Worm (Caenorhabditis elegans) whole organism, L1 larva: ENCODE data around the gene clec-63.
A peak's percentile ranks its signal among the peaks of the same experiment; 100 is the strongest.

Source experiments
- C16A3.4 ChIP-seq: fragments of 150-350 bp; optimal IDR thresholded peaks from 2 replicates; lab custom pipeline; 2014; ENCODE audit warnings: missing biosample characterization, missing genetic modification characterization
- aha-1 ChIP-seq: fragments of 150-350 bp; optimal IDR thresholded peaks from 2 replicates; lab custom pipeline; 2014; ENCODE audit warnings: missing biosample characterization, missing genetic modification characterization
- alr-1 ChIP-seq: fragments of 200-800 bp; sonication (Bioruptor generic); optimal IDR thresholded peaks from 2 replicates; lab custom pipeline; 2018; ENCODE audit warnings: borderline replicate concordance, mild to moderate bottlenecking, missing genetic modification characterization, missing compliant biosample characterization
- aly-2 ChIP-seq: fragments of 150-350 bp; optimal IDR thresholded peaks from 2 replicates; lab custom pipeline; 2014; ENCODE audit warnings: missing biosample characterization, missing genetic modification characterization
- ceh-8 ChIP-seq: fragments of 200-800 bp; sonication (Bioruptor generic); optimal IDR thresholded peaks from 2 replicates; lab custom pipeline; 2018; ENCODE audit warnings: mild to moderate bottlenecking, missing genetic modification characterization, moderate library complexity, missing compliant biosample characterization
- ceh-82 ChIP-seq, 3 experiments: fragments of 150-350 bp in 1 of 3; sonication (generic microtip) in 2 of 3; optimal IDR thresholded peaks; 2 replicates each; lab custom pipeline; 2014 to 2017; ENCODE audit warnings: missing biosample characterization in 3 of 3, missing genetic modification characterization in 3 of 3
- ceh-90 ChIP-seq: sonication (generic microtip); optimal IDR thresholded peaks from 2 replicates; lab custom pipeline; 2016; ENCODE audit warnings: missing genetic modification characterization, missing compliant biosample characterization
- dpl-1 ChIP-seq, 3 experiments: fragments of 150-350 bp in 2 of 3; sonication (generic microtip) in 1 of 3; optimal IDR thresholded peaks; 2 replicates each; lab custom pipeline; 2014 to 2017; ENCODE audit warnings: missing biosample characterization in 3 of 3, missing genetic modification characterization in 3 of 3, missing genetic modification reagents in 3 of 3
- dsc-1 ChIP-seq: sonication (generic microtip); optimal IDR thresholded peaks from 2 replicates; lab custom pipeline; 2016; ENCODE audit warnings: mild to moderate bottlenecking, missing genetic modification characterization, missing compliant biosample characterization
- efl-1 ChIP-seq, 4 experiments: fragments of 150-350 bp; optimal IDR thresholded peaks in 3 of 4; peaks in 1 of 4; 1 replicate in 1 of 4; 2 replicates in 3 of 4; lab custom pipeline; 2014; ENCODE audit warnings: missing biosample characterization in 2 of 4, missing genetic modification characterization in 2 of 4, missing genetic modification reagents in 2 of 4
- efl-3 ChIP-seq: fragments of 200-800 bp; sonication (Bioruptor generic); optimal IDR thresholded peaks from 2 replicates; lab custom pipeline; 2018; ENCODE audit warnings: mild to moderate bottlenecking, missing genetic modification characterization, missing compliant biosample characterization
- egl-13 ChIP-seq: sonication (generic microtip); optimal IDR thresholded peaks from 2 replicates; lab custom pipeline; 2016; ENCODE audit warnings: missing genotype, missing genetic modification reagents, missing genetic modification characterization, missing compliant biosample characterization
- egl-27 ChIP-seq, 2 experiments: fragments of 150-350 bp in 1 of 2; sonication (generic microtip); optimal IDR thresholded peaks; 3 replicates each; lab custom pipeline; 2017 to 2018; ENCODE audit warnings: missing biosample characterization in 2 of 2, missing genetic modification characterization in 2 of 2, missing genetic modification reagents in 2 of 2
- elt-3 ChIP-seq, 6 experiments: fragments of 150-350 bp in 1 of 6; sonication (generic microtip); optimal IDR thresholded peaks; 2 replicates each; lab custom pipeline; 2017 to 2018; ENCODE audit warnings: missing biosample characterization in 6 of 6, missing genetic modification characterization in 6 of 6, inconsistent platforms in 1 of 6
- isw-1 ChIP-seq: fragments of 200-800 bp; sonication (Bioruptor generic); IDR thresholded peaks from 2 replicates; pipeline ENCODE4 v1.3.6; 2022; ENCODE audit warnings: missing genetic modification characterization, missing compliant biosample characterization
- lin-13 ChIP-seq: fragments of 150-350 bp; optimal IDR thresholded peaks from 2 replicates; lab custom pipeline; 2014; ENCODE audit warnings: missing biosample characterization, missing genetic modification reagents, missing genetic modification characterization
- lin-35 ChIP-seq, 2 experiments: fragments of 150-350 bp; optimal IDR thresholded peaks; 2 replicates each; lab custom pipeline; 2014; ENCODE audit warnings: missing biosample characterization in 2 of 2, missing genetic modification characterization in 2 of 2, missing genetic modification reagents in 2 of 2
- lsy-2 ChIP-seq, 2 experiments: fragments of 150-350 bp; optimal IDR thresholded peaks; 2 replicates each; lab custom pipeline; 2014; ENCODE audit warnings: missing biosample characterization in 2 of 2, missing genetic modification characterization in 2 of 2
- mep-1 ChIP-seq: fragments of 150-350 bp; optimal IDR thresholded peaks from 2 replicates; lab custom pipeline; 2014; ENCODE audit warnings: missing biosample characterization, missing genetic modification characterization
- nhr-11 ChIP-seq: fragments of 150-350 bp; optimal IDR thresholded peaks from 2 replicates; lab custom pipeline; 2014; ENCODE audit warnings: missing biosample characterization, missing genetic modification characterization
- nhr-19 ChIP-seq: fragments of 200-800 bp; sonication (Bioruptor generic); conservative IDR thresholded peaks from 2 replicates; pipeline ENCODE4 v1.3.6; 2022; ENCODE audit warnings: missing genetic modification characterization, missing compliant biosample characterization
- nhr-28 ChIP-seq: fragments of 150-350 bp; optimal IDR thresholded peaks from 2 replicates; lab custom pipeline; 2014; ENCODE audit warnings: missing biosample characterization, missing genetic modification characterization
- nhr-47 ChIP-seq: sonication (generic microtip); optimal IDR thresholded peaks from 2 replicates; lab custom pipeline; 2016; ENCODE audit warnings: mild to moderate bottlenecking, missing genetic modification characterization, moderate library complexity, missing compliant biosample characterization
- nhr-84 ChIP-seq: sonication (generic microtip); optimal IDR thresholded peaks from 2 replicates; lab custom pipeline; 2017; ENCODE audit warnings: missing biosample characterization, missing genetic modification characterization
- nhr-85 ChIP-seq: sonication (generic microtip); peaks from one replicate; lab custom pipeline; 2016; ENCODE audit warnings: missing genetic modification characterization, inconsistent platforms, missing compliant biosample characterization
- rnt-1 ChIP-seq: sonication (generic microtip); optimal IDR thresholded peaks from 2 replicates; lab custom pipeline; 2016; ENCODE audit warnings: mild to moderate bottlenecking, missing genetic modification characterization, moderate library complexity, missing compliant biosample characterization
- skn-1 ChIP-seq: fragments of 150-350 bp; optimal IDR thresholded peaks from 2 replicates; lab custom pipeline; 2014; ENCODE audit warnings: missing biosample characterization, missing genetic modification characterization
- snpc-4 ChIP-seq: fragments of 150-350 bp; optimal IDR thresholded peaks from 2 replicates; lab custom pipeline; 2014; ENCODE audit warnings: missing biosample characterization, missing genetic modification characterization
- snu-23 ChIP-seq: sonication (generic microtip); optimal IDR thresholded peaks from 2 replicates; lab custom pipeline; 2016; ENCODE audit warnings: missing genetic modification characterization, missing compliant biosample characterization
- sox-4 ChIP-seq: sonication (generic microtip); optimal IDR thresholded peaks from 2 replicates; lab custom pipeline; 2016; ENCODE audit warnings: missing genetic modification characterization, missing compliant biosample characterization
- swsn-7 ChIP-seq: sonication (generic microtip); optimal IDR thresholded peaks from 2 replicates; lab custom pipeline; 2016; ENCODE audit warnings: missing genetic modification characterization, missing compliant biosample characterization
- unc-30 ChIP-seq: sonication (generic microtip); optimal IDR thresholded peaks from 2 replicates; lab custom pipeline; 2017; ENCODE audit warnings: missing biosample characterization, missing genetic modification characterization
- unc-62 ChIP-seq: fragments of 150-350 bp; optimal IDR thresholded peaks from 2 replicates; lab custom pipeline; 2014; ENCODE audit warnings: missing biosample characterization, missing genetic modification reagents, missing genetic modification characterization
- unc-86 ChIP-seq: sonication (generic microtip); optimal IDR thresholded peaks from 2 replicates; lab custom pipeline; 2016; ENCODE audit warnings: missing genetic modification characterization, missing compliant biosample characterization
- xbp-1 ChIP-seq: sonication (generic microtip); optimal IDR thresholded peaks from 2 replicates; lab custom pipeline; 2016; ENCODE audit warnings: missing genetic modification characterization, missing compliant biosample characterization
- zag-1 ChIP-seq: fragments of 150-350 bp; optimal IDR thresholded peaks from 2 replicates; lab custom pipeline; 2014; ENCODE audit warnings: missing biosample characterization, missing genetic modification characterization
- zip-4 ChIP-seq: fragments of 200-800 bp; sonication (Bioruptor generic); optimal IDR thresholded peaks from 2 replicates; lab custom pipeline; 2018; ENCODE audit warnings: mild to moderate bottlenecking, missing genetic modification characterization, moderate library complexity, missing compliant biosample characterization
- ztf-11 ChIP-seq, 2 experiments: sonication (generic microtip); optimal IDR thresholded peaks; 2 replicates each; lab custom pipeline; 2016 to 2017; ENCODE audit warnings: missing genetic modification characterization in 2 of 2, missing biosample characterization in 1 of 2, missing compliant biosample characterization in 1 of 2
- ztf-4 ChIP-seq: fragments of 150-350 bp; optimal IDR thresholded peaks from 2 replicates; lab custom pipeline; 2014; ENCODE audit warnings: missing biosample characterization, missing genetic modification characterization

clec-63 gene

ce11 chrII:12914514-12915075 is 19.2 kb downstream of the clec-63 start, which contains the start of gene F35C5.12 (continued):
- TF ChIP-seq lin-13 (peak; percentile 8), swsn-7 (peak; percentile 59), ztf-11 (tag; optimal IDR thresholded peaks at IDR 0.05; lab: Kevin White, UChicago) (peak in 1 of 2 experiments; percentile 74), zip-4 (no peak), unc-30 (tag; lab: Kevin White, UChicago) (no peak), alr-1 (no peak), nhr-47 (peak; percentile 65), skn-1 (tag; lab: Kevin White, UChicago) (peak; percentile 22), aly-2 (tag; lab: Kevin White, UChicago) (no peak), elt-3 (tag; optimal IDR thresholded peaks at IDR 0.05; lab: Kevin White, UChicago) (peak in 1 of 6 experiments; percentile 14), nhr-84 (tag; lab: Kevin White, UChicago) (no peak), snpc-4 (tag; lab: Kevin White, UChicago) (peak; percentile 17), efl-3 (no peak), nhr-11 (no peak), egl-13 (tag; lab: Kevin White, UChicago) (peak; percentile 54), ceh-90 (peak; percentile 82), unc-86 (no peak), dsc-1 (tag; lab: Kevin White, UChicago) (peak; percentile 82), ceh-8 (GFP tag; lab: Kevin White, UChicago) (peak; percentile 33), isw-1 (GFP tag; lab: Robert Waterston, UW) (no peak), nhr-19 (GFP tag; lab: Robert Waterston, UW) (peak; percentile 68), egl-27 (tag; optimal IDR thresholded peaks at IDR 0.05; lab: Kevin White, UChicago) (no peak), ztf-4 (tag; lab: Kevin White, UChicago) (no peak), xbp-1 (tag; lab: Kevin White, UChicago) (peak; percentile 59), C16A3.4 (tag; lab: Kevin White, UChicago) (peak; percentile 18), sox-4 (tag; lab: Kevin White, UChicago) (peak; percentile 42)

ce11 chrII:12918960-12919553 is 23.6 kb downstream of the clec-63 start, which contains the start of the genes F58G1.2 and wago-4:
TSS of gene F58G1.2 (minus strand) at chrII:12919010.
TSS of gene wago-4 (plus strand) at chrII:12919551.
- TF ChIP-seq nhr-28 = no peak
- TF ChIP-seq snu-23 (GFP tag; lab: Kevin White, UChicago) = no peak
- TF ChIP-seq elt-3 (tag; optimal IDR thresholded peaks at IDR 0.05; lab: Kevin White, UChicago) = no peak
- TF ChIP-seq mep-1 (tag; lab: Kevin White, UChicago) = peak; percentile 8
- TF ChIP-seq isw-1 (GFP tag; lab: Robert Waterston, UW) = 0 out of 2 replicates have a peak, but pooled peaks have one; percentile 3
- TF ChIP-seq skn-1 (tag; lab: Kevin White, UChicago) = peak; percentile 35
- TF ChIP-seq rnt-1 (tag; lab: Kevin White, UChicago) = peak; percentile 10
- TF ChIP-seq efl-1 (optimal IDR thresholded peaks at IDR 0.05; lab: Kevin White, UChicago) = peak; percentile 56 to 58
- peak; percentile 71 to 91 for TF ChIP-seq efl-1 (GFP tag; optimal IDR thresholded peaks at IDR 0.05 in 1 of 2; lab: Kevin White, UChicago)
- TF ChIP-seq lin-13 = peak; percentile 14
- no peak for TF ChIP-seq ceh-82 (tag; optimal IDR thresholded peaks at IDR 0.05; lab: Kevin White, UChicago)
- peak; percentile 26 to 54 for TF ChIP-seq lin-35 (GFP tag; optimal IDR thresholded peaks at IDR 0.05; lab: Kevin White, UChicago)
- TF ChIP-seq unc-62 (GFP tag; lab: Kevin White, UChicago) = no peak
- no peak for TF ChIP-seq zag-1
- TF ChIP-seq nhr-85 (tag; lab: Kevin White, UChicago) = peak; percentile 68
- TF ChIP-seq dpl-1 (GFP tag; optimal IDR thresholded peaks at IDR 0.05; lab: Kevin White, UChicago) = peak; percentile 23 to 70 (median 41)
- no peak for TF ChIP-seq aha-1
- TF ChIP-seq lsy-2 (tag; optimal IDR thresholded peaks at IDR 0.05; lab: Kevin White, UChicago) = peak in 1 of 2 experiments; percentile 94
